Worm (Caenorhabditis elegans): Measurements from ENCODE around the gene W09D6.5.

DNA sequence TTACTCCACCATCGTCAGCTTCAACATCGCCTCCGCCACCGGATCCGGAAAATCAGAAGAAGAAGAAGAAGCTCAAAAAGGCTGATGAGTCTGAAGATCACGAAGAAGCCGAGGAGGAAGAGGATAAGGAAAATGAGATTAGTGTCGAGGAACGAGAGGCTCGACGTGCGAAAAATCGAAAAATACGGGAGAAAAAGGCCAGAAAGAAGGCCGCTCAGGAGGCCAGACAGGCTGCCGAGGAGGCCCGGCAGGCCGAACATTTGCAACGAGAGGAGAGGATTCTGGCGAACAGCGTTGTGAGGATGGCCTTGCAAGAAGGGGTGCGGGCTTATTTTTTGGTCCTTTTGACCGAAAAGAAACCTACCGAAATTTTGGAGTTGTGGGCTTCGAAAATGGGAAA, 43.1 kb upstream of the W09D6.5 start:
- TF ChIP-seq cey-2 (tag; optimal IDR thresholded peaks at IDR 0.05; ENCODE audit: borderline replicate concordance, insufficient read depth) (no peak), ztf-11 (tag; optimal IDR thresholded peaks at IDR 0.05) (no peak), unc-130 (GFP tag; optimal IDR thresholded peaks at IDR 0.05) (no peak), unc-39 (tag; optimal IDR thresholded peaks at IDR 0.05) (no peak), aly-2 (tag; optimal IDR thresholded peaks at IDR 0.05) (no peak), mep-1 (tag; optimal IDR thresholded peaks at IDR 0.05) (no peak)

Data from whole organism, L4 larva.